Fruit fly (Drosophila melanogaster): ENCODE results near the gene CG6125.

The CG6125 gene

DNA sequence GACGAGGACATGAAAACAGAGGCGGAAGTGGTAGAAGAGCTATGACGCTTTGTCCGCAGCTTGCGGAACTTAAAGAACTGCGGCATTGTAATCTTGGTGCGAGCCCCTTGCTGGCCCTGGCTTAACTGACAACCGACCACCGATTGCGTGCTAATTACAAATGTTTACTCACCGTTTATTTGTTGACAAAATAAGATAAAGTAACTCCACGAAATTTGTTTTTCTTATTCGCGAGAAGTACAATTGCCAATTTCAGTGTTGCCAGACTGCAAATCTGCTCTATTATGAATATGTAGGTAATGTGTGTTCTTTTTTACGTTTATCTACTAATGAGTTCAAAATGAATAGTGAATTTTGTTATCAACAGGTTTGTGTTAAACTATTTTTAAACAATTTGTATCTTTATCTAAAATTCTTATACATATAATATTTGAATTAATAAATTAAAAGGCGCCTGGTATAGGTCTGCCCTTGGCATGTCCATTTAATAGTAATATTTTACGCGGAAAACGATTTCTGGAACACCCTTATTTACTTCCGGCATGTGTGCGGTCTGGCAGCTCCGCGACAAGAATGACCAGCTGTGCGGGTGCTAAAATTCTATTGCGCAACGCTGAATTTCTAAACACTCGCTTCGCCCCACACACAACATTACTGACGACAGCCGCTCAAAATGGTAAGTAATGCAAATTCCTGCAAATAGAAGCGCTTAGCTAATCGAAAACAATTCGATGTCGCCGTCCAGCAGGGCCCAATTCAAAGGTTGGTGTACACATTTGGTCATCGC, 50.0 kb downstream of the CG6125 start, which contains the start of the genes Atg4b and Hibch:
Atg4b (minus strand) TSS at position 280 of the 787 bp plus-strand sequence.
Hibch (plus strand) TSS at position 585 of the 787 bp plus-strand sequence.
- TF ChIP-seq Camta (GFP tag; optimal IDR thresholded peaks at IDR 0.05) (no peak), grau (tag; optimal IDR thresholded peaks at IDR 0.05) (peak; percentile 89), Lpt (GFP tag; optimal IDR thresholded peaks at IDR 0.05) (no peak), fd3F (GFP tag; optimal IDR thresholded peaks at IDR 0.05) (peak; percentile 79), onecut (GFP tag; IDR thresholded peaks at IDR 0.05) (peak; percentile 49), gfzf (GFP tag; optimal IDR thresholded peaks at IDR 0.05) (no peak), CG17829 (tag; optimal IDR thresholded peaks at IDR 0.05) (peak; percentile 91), CG12236 (GFP tag; optimal IDR thresholded peaks at IDR 0.05) (no peak), Hmr (GFP tag; optimal IDR thresholded peaks at IDR 0.05) (no peak), Fer3 (tag; optimal IDR thresholded peaks at IDR 0.05) (peak; percentile 87), ATbp (GFP tag; optimal IDR thresholded peaks at IDR 0.05) (peak; percentile 59), twi (tag; optimal IDR thresholded peaks at IDR 0.05) (peak; percentile 86), CG1233 (GFP tag; optimal IDR thresholded peaks at IDR 0.05) (peak; percentile 80), Nf-YA (GFP tag; IDR thresholded peaks at IDR 0.05) (no peak), CG12155 (GFP tag; optimal IDR thresholded peaks at IDR 0.05) (peak; percentile 82), CG31224 (GFP tag; IDR thresholded peaks at IDR 0.05) (peak; percentile 75), ham (GFP tag; IDR thresholded peaks at IDR 0.05) (no peak), emc (GFP tag; optimal IDR thresholded peaks at IDR 0.05) (no peak), Pdp1 (GFP tag; optimal IDR thresholded peaks at IDR 0.05) (peak; percentile 49 to 100), CG13287 (GFP tag; IDR thresholded peaks at IDR 0.05; ENCODE audit: partially characterized antibody) (peak; percentile 14; the same call in 1 of the 2 replicates), CG5245 (GFP tag; optimal IDR thresholded peaks at IDR 0.05) (peak; percentile 70), chif (GFP tag; optimal IDR thresholded peaks at IDR 0.05) (no peak), shn (GFP tag; optimal IDR thresholded peaks at IDR 0.05) (no peak), hb (GFP tag; IDR thresholded peaks at IDR 0.05; ENCODE audit: partially characterized antibody) (no peak), lov (optimal IDR thresholded peaks at IDR 0.05) (no peak), lov (GFP tag; IDR thresholded peaks at IDR 0.05) (no peak), pb (GFP tag; optimal IDR thresholded peaks at IDR 0.05) (no peak), Jarid2 (GFP tag; optimal IDR thresholded peaks at IDR 0.05) (no peak), trem (tag; optimal IDR thresholded peaks at IDR 0.05) (peak; percentile 87), CG6854 (GFP tag; optimal IDR thresholded peaks at IDR 0.05) (peak; percentile 36), Mes4 (GFP tag; optimal IDR thresholded peaks at IDR 0.05) (no peak), zfh2 (GFP tag; optimal IDR thresholded peaks at IDR 0.05) (peak; percentile 69), sob (GFP tag; IDR thresholded peaks at IDR 0.05) (peak; percentile 83), CG10147 (GFP tag; optimal IDR thresholded peaks at IDR 0.05) (peak; percentile 85), Oli (tag; optimal IDR thresholded peaks at IDR 0.05) (peak; percentile 83), CG2712 (tag; optimal IDR thresholded peaks at IDR 0.05) (peak; percentile 92), sima (GFP tag; optimal IDR thresholded peaks at IDR 0.05) (no peak), CHES-1-like (GFP tag; optimal IDR thresholded peaks at IDR 0.05) (peak; percentile 5), vvl (GFP tag; IDR thresholded peaks at IDR 0.05) (peak; percentile 81; the same call in 1 of the 2 replicates), insv (GFP tag; optimal IDR thresholded peaks at IDR 0.05) (peak in 1 of 2 experiments; percentile 70), CG13775 (GFP tag; optimal IDR thresholded peaks at IDR 0.05) (peak; percentile 87), fd96Cb (tag; optimal IDR thresholded peaks at IDR 0.05) (peak; percentile 82), lbe (GFP tag; optimal IDR thresholded peaks at IDR 0.05) (peak; percentile 80), E2f2 (GFP tag; IDR thresholded peaks at IDR 0.05) (peak; percentile 60), wor (GFP tag; IDR thresholded peaks at IDR 0.05) (peak; percentile 18; the same call in 1 of the 2 replicates), CG11398 (GFP tag; optimal IDR thresholded peaks at IDR 0.05) (no peak), CG4360 (GFP tag; IDR thresholded peaks at IDR 0.05) (no peak), Lim3 (GFP tag; IDR thresholded peaks at IDR 0.05) (0 out of 2 replicates have a peak, but pooled peaks have one; percentile 25), Ets97D (GFP tag; optimal IDR thresholded peaks at IDR 0.05) (peak; percentile 8), CG8281 (tag; optimal IDR thresholded peaks at IDR 0.05) (no peak)

All from whole organism, embryonic.